Worm (Caenorhabditis elegans): ENCODE data around the gene pink-1.

Gene pink-1

DNA sequence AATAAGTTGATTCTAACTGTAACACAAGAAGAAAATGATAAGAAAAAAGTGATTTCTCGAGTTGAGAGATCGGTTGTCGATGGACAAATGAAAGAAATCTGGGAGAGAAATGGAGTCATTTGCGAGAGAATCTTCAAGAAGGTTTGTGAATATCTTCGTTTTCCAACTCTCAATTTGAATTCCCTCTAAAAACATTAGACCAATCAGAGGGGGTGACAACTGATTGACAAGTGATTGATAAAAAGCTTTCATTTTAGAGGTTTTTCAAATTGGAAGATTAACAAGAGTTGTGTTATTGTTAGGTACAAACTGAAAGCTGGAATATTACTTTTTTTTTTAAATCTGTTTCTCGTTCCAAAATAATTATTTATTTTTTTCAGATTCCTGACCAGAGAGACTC lies 22.4 kb upstream of the pink-1 start:
- peak; percentile 90 for TF ChIP-seq unc-55 (GFP tag; optimal IDR thresholded peaks at IDR 0.05)
- no peak for TF ChIP-seq hlh-6 (tag; optimal IDR thresholded peaks at IDR 0.05)

DNA sequence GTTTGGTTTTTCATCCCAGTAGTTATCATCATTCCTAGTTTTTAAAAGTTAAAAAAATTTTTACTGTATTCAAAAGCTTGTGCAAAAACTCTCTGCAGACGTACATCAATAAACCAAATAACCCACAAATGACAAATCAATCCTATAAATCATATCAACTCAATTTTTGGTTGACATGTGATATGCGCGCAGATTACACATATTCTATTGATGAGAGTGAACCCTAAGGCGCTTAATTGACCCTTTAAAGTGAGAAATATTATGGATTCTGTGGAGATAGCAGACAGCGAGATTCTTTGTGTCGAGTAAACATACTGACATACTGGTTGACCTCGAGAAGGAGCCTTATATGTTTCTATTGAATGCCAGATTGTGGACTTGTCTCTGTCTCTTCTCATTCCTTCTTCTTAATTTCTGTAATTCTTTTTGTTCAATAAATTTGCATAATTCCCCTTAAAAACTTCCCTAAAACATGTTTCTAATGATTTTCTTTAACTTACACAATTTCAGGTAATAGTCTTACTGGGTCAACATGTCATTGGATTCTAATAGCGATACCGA lies 20.8 kb upstream of the pink-1 start, which contains the start of gene EEED8.2:
TSS of gene EEED8.2 (plus strand) at position 511 of the 561 bp plus-strand sequence.
- TF ChIP-seq Y22D7AL.16 (tag; optimal IDR thresholded peaks at IDR 0.05) (no peak), unc-55 (GFP tag; optimal IDR thresholded peaks at IDR 0.05) (peak; percentile 39), hlh-30 (tag; optimal IDR thresholded peaks at IDR 0.05; ENCODE audit: insufficient read depth) (peak; percentile 24), tbx-2 (tag; optimal IDR thresholded peaks at IDR 0.05) (peak; percentile 3)

DNA sequence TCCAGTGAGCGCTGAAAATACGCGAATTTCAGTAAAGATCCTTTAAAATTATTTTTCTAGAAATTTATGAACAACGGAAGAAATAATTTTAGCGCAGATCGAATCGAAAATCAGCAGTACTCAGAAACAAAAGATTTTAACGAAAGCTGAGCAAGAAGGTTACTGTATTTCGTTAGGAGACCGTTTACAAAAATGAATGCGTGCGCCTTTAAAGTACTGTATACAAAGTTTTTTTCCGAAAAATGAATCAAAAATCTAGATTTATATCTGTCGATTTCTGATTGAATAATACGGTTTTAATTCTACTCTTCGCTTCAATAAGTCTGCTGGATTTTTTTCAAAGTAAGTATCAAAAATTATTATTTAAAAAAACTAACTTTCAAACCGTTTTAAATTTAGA lies 18.5 kb upstream of the pink-1 start, which contains the start of the genes EEED8.14 and EEED8.3:
TSS of gene EEED8.14 (minus strand) at position 13 of the 400 bp plus-strand sequence.
TSS of gene EEED8.3 (plus strand) at position 237 of the 400 bp plus-strand sequence.
- no peak for TF ChIP-seq ceh-19 (GFP tag; optimal IDR thresholded peaks at IDR 0.05)
- no peak for TF ChIP-seq lin-11 (tag; optimal IDR thresholded peaks at IDR 0.05)
- no peak for TF ChIP-seq syd-9 (tag; optimal IDR thresholded peaks at IDR 0.05)
- no peak for TF ChIP-seq ceh-24 (tag; optimal IDR thresholded peaks at IDR 0.05)
- no peak for TF ChIP-seq ceh-14 (tag; optimal IDR thresholded peaks at IDR 0.05)
- no peak for TF ChIP-seq pax-1 (tag; optimal IDR thresholded peaks at IDR 0.05)
- no peak for TF ChIP-seq ref-2 (tag; optimal IDR thresholded peaks at IDR 0.05)
- TF ChIP-seq hlh-13 (GFP tag; optimal IDR thresholded peaks at IDR 0.05) = no peak
- no peak for TF ChIP-seq unc-3 (GFP tag; conservative IDR thresholded peaks at IDR 0.05)
- TF ChIP-seq unc-3 (tag; optimal IDR thresholded peaks at IDR 0.05) = no peak
- TF ChIP-seq ceh-9 (tag; optimal IDR thresholded peaks at IDR 0.05) = no peak
- TF ChIP-seq ceh-30 (tag; optimal IDR thresholded peaks at IDR 0.05) = no peak
- no peak for TF ChIP-seq npax-4 (tag; optimal IDR thresholded peaks at IDR 0.05)

ce11 chrII:5412467-5412866 lies 17.0 kb upstream of the pink-1 start, which contains the start of the genes EEED8.13 and EEED8.18:
Gene EEED8.13, minus strand, starts transcription at chrII:5412567.
Gene EEED8.18, minus strand, starts transcription at chrII:5412610.
- TF ChIP-seq sox-2 (GFP tag; IDR thresholded peaks at IDR 0.05) = no peak
- TF ChIP-seq pag-3 (tag; optimal IDR thresholded peaks at IDR 0.05; ENCODE audit: borderline replicate concordance) = no peak
- TF ChIP-seq nfya-1 (tag; optimal IDR thresholded peaks at IDR 0.05) = no peak
- TF ChIP-seq ceh-24 (tag; optimal IDR thresholded peaks at IDR 0.05) = no peak
- no peak for TF ChIP-seq ref-2 (tag; optimal IDR thresholded peaks at IDR 0.05)
- no peak for TF ChIP-seq madf-2 (tag; optimal IDR thresholded peaks at IDR 0.05)
- TF ChIP-seq hlh-8 (tag; optimal IDR thresholded peaks at IDR 0.05) = no peak
- no peak for TF ChIP-seq hlh-6 (tag; optimal IDR thresholded peaks at IDR 0.05)
- TF ChIP-seq fax-1 (tag; optimal IDR thresholded peaks at IDR 0.05) = no peak
- TF ChIP-seq lim-6 (tag; optimal IDR thresholded peaks at IDR 0.05) = no peak
- no peak for TF ChIP-seq eyg-1 (tag; optimal IDR thresholded peaks at IDR 0.05)
- no peak for TF ChIP-seq unc-3 (GFP tag; conservative IDR thresholded peaks at IDR 0.05)
- TF ChIP-seq unc-3 (tag; optimal IDR thresholded peaks at IDR 0.05) = no peak
- TF ChIP-seq odd-2 (tag; optimal IDR thresholded peaks at IDR 0.05) = no peak
- no peak for TF ChIP-seq F13H6.1 (tag; optimal IDR thresholded peaks at IDR 0.05)
- TF ChIP-seq syd-9 (tag; optimal IDR thresholded peaks at IDR 0.05) = no peak
- TF ChIP-seq ama-1 (optimal IDR thresholded peaks at IDR 0.05) = no peak
- no peak for TF ChIP-seq pqm-1 (tag; optimal IDR thresholded peaks at IDR 0.05)

DNA sequence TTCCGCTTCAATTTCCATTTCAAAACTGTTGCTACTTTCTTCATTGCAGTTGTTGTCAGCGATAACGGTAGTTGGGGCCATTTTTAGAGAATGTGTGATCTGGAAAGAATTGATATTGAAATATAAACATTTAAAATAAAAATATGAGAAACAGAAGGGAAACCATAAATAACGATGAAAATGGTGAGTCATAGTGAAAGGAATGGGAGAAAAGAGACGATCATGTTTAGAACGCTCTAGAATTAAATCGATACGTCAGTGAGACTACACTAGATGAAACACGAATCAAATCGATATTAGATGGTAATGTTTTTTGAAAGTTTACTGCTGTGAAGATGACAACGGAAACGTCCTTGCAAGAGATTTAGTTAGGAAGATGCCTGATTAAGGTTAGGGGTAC lies 13.4 kb upstream of the pink-1 start, which contains the start of the genes EEED8.12 and EEED8.4:
TSS of gene EEED8.12 (minus strand) at position 101 of the 400 bp plus-strand sequence.
TSS of gene EEED8.4 (plus strand) at position 396 of the 400 bp plus-strand sequence.
- no peak for TF ChIP-seq fkh-6 (tag; optimal IDR thresholded peaks at IDR 0.05)

- TF ChIP-seq T23F11.4 (GFP tag; optimal IDR thresholded peaks at IDR 0.05) = no peak
- TF ChIP-seq che-1 (tag; optimal IDR thresholded peaks at IDR 0.05) = no peak
- TF ChIP-seq gmeb-2 (tag; optimal IDR thresholded peaks at IDR 0.05) = no peak
- no peak for TF ChIP-seq dve-1 (tag; optimal IDR thresholded peaks at IDR 0.05)
- no peak for TF ChIP-seq hlh-6 (tag; optimal IDR thresholded peaks at IDR 0.05)
Measured at ce11 chrII:5407548-5407947, 12.1 kb upstream of the pink-1 start, which contains the start of gene clec-141. Gene clec-141, minus strand, starts transcription at chrII:5407648.
